Fruit fly (Drosophila melanogaster) whole organism, embryonic: ENCODE results near the gene Indy-2.
A peak's percentile ranks its signal among the peaks of the same experiment; 100 is the strongest.

ENCODE experiments used
- ATbp ChIP-seq: fragments of 200-800 bp; sonication (Bioruptor generic); optimal IDR thresholded peaks from 2 replicates; lab custom pipeline; 2017; ENCODE audit warnings: missing biosample characterization, mild to moderate bottlenecking, missing genetic modification characterization, missing genetic modification reagents
- Atf-2 ChIP-seq: fragments of 200-800 bp; sonication (Bioruptor generic); optimal IDR thresholded peaks from 2 replicates; lab custom pipeline; 2016; ENCODE audit warnings: missing biosample characterization, missing genetic modification characterization
- Awh ChIP-seq: fragments of 200-800 bp; sonication (Bioruptor generic); IDR thresholded peaks from 2 replicates; pipeline ENCODE4, ENCODE4 v1.3.6; 2022; ENCODE audit warnings: missing biosample characterization, missing genetic modification characterization
- BtbVII ChIP-seq: fragments of 200-800 bp; sonication (Bioruptor generic); optimal IDR thresholded peaks from 3 replicates; lab custom pipeline; 2017; ENCODE audit warnings: missing biosample characterization, mild to moderate bottlenecking, missing genetic modification characterization
- CG10147 ChIP-seq: fragments of 200-800 bp; sonication (Bioruptor generic); optimal IDR thresholded peaks from 2 replicates; lab custom pipeline; 2019; ENCODE audit warnings: missing biosample characterization, mild to moderate bottlenecking, missing genetic modification characterization, moderate library complexity
- CG1024 ChIP-seq: fragments of 200-800 bp; sonication (Bioruptor generic); IDR thresholded peaks from 2 replicates; pipeline ENCODE4 v1.3.6; 2022; ENCODE audit warnings: missing biosample characterization, missing genetic modification characterization
- CG10431 ChIP-seq: fragments of 200-800 bp; sonication (Bioruptor generic); optimal IDR thresholded peaks from 3 replicates; lab custom pipeline; 2018; ENCODE audit warnings: missing biosample characterization, mild to moderate bottlenecking, missing genetic modification characterization
- CG11085 ChIP-seq: fragments of 200-800 bp; sonication (Bioruptor generic); IDR thresholded peaks from 2 replicates; pipeline ENCODE4 v1.3.6; 2022; ENCODE audit warnings: missing biosample characterization, missing genetic modification characterization
- CG11093 ChIP-seq: fragments of 200-800 bp; sonication (Bioruptor generic); IDR thresholded peaks from 3 replicates; pipeline ENCODE4 v1.3.6; 2022; ENCODE audit warnings: missing biosample characterization, missing genetic modification characterization
- CG11696 ChIP-seq: fragments of 200-800 bp; sonication (Bioruptor generic); IDR thresholded peaks from 2 replicates; pipeline ENCODE4 v1.3.6; 2022; ENCODE audit warnings: missing biosample characterization, missing genetic modification characterization
- CG1233 ChIP-seq: fragments of 200-800 bp; sonication (Bioruptor generic); optimal IDR thresholded peaks from 4 replicates; lab custom pipeline; 2018; ENCODE audit warnings: missing biosample characterization, mild to moderate bottlenecking, missing genetic modification characterization
- CG15514 ChIP-seq: fragments of 200-800 bp; sonication (Bioruptor generic); optimal IDR thresholded peaks from 3 replicates; lab custom pipeline; 2017; ENCODE audit warnings: missing biosample characterization, missing genetic modification characterization, mild to moderate bottlenecking, moderate library complexity, missing genetic modification reagents
- CG1603 ChIP-seq: fragments of 200-800 bp; sonication (Bioruptor generic); optimal IDR thresholded peaks from 2 replicates; lab custom pipeline; 2019; ENCODE audit warnings: missing biosample characterization, mild to moderate bottlenecking, missing genetic modification characterization, moderate library complexity
- CG16813 ChIP-seq: fragments of 200-800 bp; sonication (Bioruptor generic); IDR thresholded peaks from 3 replicates; pipeline ENCODE4 v1.3.6; 2022; ENCODE audit warnings: missing biosample characterization, missing genetic modification characterization; ENCODE audit not compliant: partially characterized antibody
- CG17359 ChIP-seq: fragments of 200-800 bp; sonication (Bioruptor generic); optimal IDR thresholded peaks from 3 replicates; lab custom pipeline; 2018; ENCODE audit warnings: missing biosample characterization, mild to moderate bottlenecking, missing genetic modification characterization, moderate library complexity
- CG17802 ChIP-seq: fragments of 200-800 bp; sonication (Bioruptor generic); optimal IDR thresholded peaks from 2 replicates; lab custom pipeline; 2018; ENCODE audit warnings: missing biosample characterization, mild to moderate bottlenecking, missing genetic modification characterization, moderate library complexity
- CG18764 ChIP-seq: fragments of 200-800 bp; sonication (Bioruptor generic); optimal IDR thresholded peaks from 3 replicates; lab custom pipeline; 2016; ENCODE audit warnings: missing biosample characterization, missing genetic modification characterization
- CG3163 ChIP-seq: fragments of 200-800 bp; sonication (Bioruptor generic); optimal IDR thresholded peaks from 3 replicates; lab custom pipeline; 2016; ENCODE audit warnings: missing biosample characterization, missing genetic modification characterization
- CG3281 ChIP-seq: fragments of 200-800 bp; sonication (Bioruptor generic); optimal IDR thresholded peaks from 3 replicates; lab custom pipeline; 2017; ENCODE audit warnings: missing biosample characterization, mild to moderate bottlenecking, missing genetic modification characterization
- CG42726 ChIP-seq: fragments of 200-800 bp; sonication (Bioruptor generic); IDR thresholded peaks from 2 replicates; pipeline ENCODE4 v1.3.6; 2022; ENCODE audit warnings: missing biosample characterization, missing genetic modification characterization; ENCODE audit not compliant: partially characterized antibody
- CG4328 ChIP-seq: fragments of 200-800 bp; sonication (Bioruptor generic); optimal IDR thresholded peaks from 3 replicates; lab custom pipeline; 2017; ENCODE audit warnings: missing biosample characterization, missing genetic modification reagents, missing genetic modification characterization
- CG43689 ChIP-seq: fragments of 200-800 bp; sonication (Bioruptor generic); IDR thresholded peaks from 2 replicates; pipeline ENCODE4 v1.3.6; 2022; ENCODE audit warnings: missing biosample characterization, missing genetic modification characterization
- CG6683 ChIP-seq: fragments of 200-800 bp; sonication (Bioruptor generic); optimal IDR thresholded peaks from 2 replicates; lab custom pipeline; 2017; ENCODE audit warnings: missing biosample characterization, mild to moderate bottlenecking, missing genetic modification characterization, missing genetic modification reagents
- CG7271 ChIP-seq: fragments of 200-800 bp; sonication (Bioruptor generic); optimal IDR thresholded peaks from 2 replicates; lab custom pipeline; 2018; ENCODE audit warnings: missing biosample characterization, mild to moderate bottlenecking, missing genetic modification characterization, moderate library complexity
- CG8478 ChIP-seq: fragments of >200 bp; optimal IDR thresholded peaks from 2 replicates; lab custom pipeline; 2018
- D19B ChIP-seq: fragments of 200-800 bp; sonication (Bioruptor generic); optimal IDR thresholded peaks from 2 replicates; lab custom pipeline; 2017; ENCODE audit warnings: missing biosample characterization, mild to moderate bottlenecking, missing genetic modification characterization
- Elba2 ChIP-seq: fragments of 200-800 bp; sonication (Bioruptor generic); optimal IDR thresholded peaks from 3 replicates; lab custom pipeline; 2016; ENCODE audit warnings: missing biosample characterization, missing genetic modification characterization
- Hand ChIP-seq: fragments of 200-800 bp; sonication (Bioruptor generic); optimal IDR thresholded peaks from 2 replicates; lab custom pipeline; 2017; ENCODE audit warnings: mild to moderate bottlenecking, missing biosample characterization, missing genetic modification reagents, missing genetic modification characterization
- HmgD ChIP-seq: fragments of 200-800 bp; sonication (Bioruptor generic); optimal IDR thresholded peaks from 3 replicates; lab custom pipeline; 2016; ENCODE audit warnings: missing biosample characterization, missing genetic modification characterization
- Max ChIP-seq: fragments of 200-800 bp; sonication (Bioruptor generic); optimal IDR thresholded peaks from 2 replicates; lab custom pipeline; 2016; ENCODE audit warnings: missing biosample characterization, mild to moderate bottlenecking, missing genetic modification characterization
- ase ChIP-seq: fragments of 200-800 bp; sonication (Bioruptor generic); IDR thresholded peaks from 3 replicates; pipeline ENCODE4 v1.3.6; 2022; ENCODE audit warnings: missing biosample characterization, missing genetic modification characterization
- ash1 ChIP-seq: fragments of 200-800 bp; sonication (Bioruptor generic); optimal IDR thresholded peaks from 2 replicates; lab custom pipeline; 2018; ENCODE audit warnings: missing biosample characterization, mild to moderate bottlenecking, missing genetic modification characterization
- bowl ChIP-seq: fragments of 200-800 bp; sonication (Bioruptor generic); IDR thresholded peaks from 2 replicates; pipeline ENCODE4 v1.3.6; 2022; ENCODE audit warnings: missing biosample characterization, missing genetic modification characterization
- croc ChIP-seq: fragments of 200-800 bp; sonication (Bioruptor generic); conservative IDR thresholded peaks from 3 replicates; pipeline ENCODE4 v1.3.6; 2022; ENCODE audit warnings: missing biosample characterization, missing genetic modification characterization
- crol ChIP-seq: fragments of 200-800 bp; sonication (Bioruptor generic); IDR thresholded peaks from 2 replicates; pipeline ENCODE4 v1.3.6; 2022; ENCODE audit warnings: missing biosample characterization, missing genetic modification characterization
- dan ChIP-seq: fragments of 200-800 bp; sonication (Bioruptor generic); IDR thresholded peaks from 2 replicates; pipeline ENCODE4 v1.3.6; 2022; ENCODE audit warnings: missing biosample characterization, missing genetic modification characterization
- dati ChIP-seq: fragments of 200-800 bp; sonication (Bioruptor generic); IDR thresholded peaks from 2 replicates; pipeline ENCODE4 v1.3.6; 2022; ENCODE audit warnings: missing biosample characterization, missing genetic modification characterization
- eyg ChIP-seq: fragments of 200-800 bp; sonication (Bioruptor generic); optimal IDR thresholded peaks from 3 replicates; lab custom pipeline; 2016; ENCODE audit warnings: missing biosample characterization, missing genetic modification characterization
- fd64A ChIP-seq: fragments of 200-800 bp; sonication (Bioruptor generic); optimal IDR thresholded peaks from 3 replicates; lab custom pipeline; 2018; ENCODE audit warnings: missing biosample characterization, mild to moderate bottlenecking, missing genetic modification characterization
- ham ChIP-seq: fragments of 200-800 bp; sonication (Bioruptor generic); IDR thresholded peaks from 2 replicates; pipeline ENCODE4 v1.3.6; 2022; ENCODE audit warnings: missing biosample characterization, missing genetic modification characterization
- ind ChIP-seq: fragments of 200-800 bp; sonication (Bioruptor generic); optimal IDR thresholded peaks from 3 replicates; lab custom pipeline; 2016; ENCODE audit warnings: missing biosample characterization, missing genetic modification characterization
- lab ChIP-seq: fragments of 200-800 bp; sonication (Bioruptor generic); optimal IDR thresholded peaks from 3 replicates; lab custom pipeline; 2017; ENCODE audit warnings: missing biosample characterization, missing genetic modification characterization, mild to moderate bottlenecking, moderate library complexity, missing genetic modification reagents
- luna ChIP-seq: fragments of 200-800 bp; sonication (Bioruptor generic); optimal IDR thresholded peaks from 2 replicates; lab custom pipeline; 2016; ENCODE audit warnings: missing biosample characterization, missing genetic modification characterization
- odd ChIP-seq: fragments of 200-800 bp; sonication (Bioruptor generic); optimal IDR thresholded peaks from 2 replicates; lab custom pipeline; 2017; ENCODE audit warnings: missing biosample characterization, mild to moderate bottlenecking, missing genetic modification characterization
- onecut ChIP-seq: fragments of 200-800 bp; sonication (Bioruptor generic); IDR thresholded peaks from 2 replicates; pipeline ENCODE4 v1.3.6; 2022; ENCODE audit warnings: missing biosample characterization, missing genetic modification characterization
- otp ChIP-seq: fragments of 200-800 bp; sonication (Bioruptor generic); IDR thresholded peaks from 3 replicates; pipeline ENCODE4, ENCODE4 v1.3.6; 2022; ENCODE audit warnings: missing biosample characterization, missing genetic modification characterization
- run ChIP-seq: fragments of 200-800 bp; sonication (Bioruptor generic); optimal IDR thresholded peaks from 3 replicates; lab custom pipeline; 2018; ENCODE audit warnings: missing biosample characterization, mild to moderate bottlenecking, missing genetic modification characterization
- sima ChIP-seq: fragments of 200-800 bp; sonication (Bioruptor generic); optimal IDR thresholded peaks from 2 replicates; lab custom pipeline; 2016; ENCODE audit warnings: missing biosample characterization, missing genetic modification characterization
- slbo ChIP-seq: fragments of 200-800 bp; sonication (Bioruptor generic); IDR thresholded peaks from 2 replicates; pipeline ENCODE4 v1.3.6; 2022; ENCODE audit warnings: missing biosample characterization, missing genetic modification characterization
- tup ChIP-seq: fragments of 200-800 bp; sonication (Bioruptor generic); optimal IDR thresholded peaks from 2 replicates; lab custom pipeline; 2016; ENCODE audit warnings: missing biosample characterization, mild to moderate bottlenecking, missing genetic modification characterization, moderate library complexity
- zen ChIP-seq: fragments of 200-800 bp; sonication (Bioruptor generic); optimal IDR thresholded peaks from 3 replicates; lab custom pipeline; 2018; ENCODE audit warnings: missing biosample characterization, mild to moderate bottlenecking, missing genetic modification characterization, moderate library complexity

The Indy-2 gene

DNA sequence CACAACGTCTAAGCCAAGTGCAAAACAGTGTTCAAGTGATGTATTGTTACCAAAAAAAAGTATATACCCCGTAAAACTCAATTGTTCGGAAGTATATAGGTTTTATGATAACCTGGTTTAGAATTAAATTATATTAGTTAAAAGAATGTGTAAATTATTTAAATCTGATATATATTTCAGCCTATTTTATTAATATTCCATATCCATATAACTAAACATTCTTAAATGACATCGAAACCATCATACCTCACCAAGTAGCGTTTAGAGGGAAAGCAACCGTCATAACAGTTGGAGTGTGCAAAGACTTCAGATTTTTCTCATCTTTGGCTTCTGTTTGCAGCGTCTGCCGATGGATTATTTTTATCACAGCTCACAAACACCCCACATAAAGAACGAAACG is 43.1 kb upstream of the Indy-2 start (continued):
- TF ChIP-seq CG17359 (tag; lab: Kevin White, UChicago) (peak; percentile 90), fd64A (GFP tag; lab: Kevin White, UChicago) (peak; percentile 20), CG8478 (lab: Kevin White, UChicago) (no peak), eyg (GFP tag; lab: Kevin White, UChicago) (no peak), CG3163 (no peak), HmgD (no peak), dati (GFP tag; lab: Robert Waterston, UW) (no peak), Max (GFP tag; lab: Kevin White, UChicago) (peak; percentile 13), D19B (GFP tag; lab: Kevin White, UChicago) (peak; percentile 91), CG11093 (GFP tag; lab: Robert Waterston, UW) (peak; percentile 77), ind (GFP tag; lab: Kevin White, UChicago) (peak; percentile 58), BtbVII (GFP tag; lab: Kevin White, UChicago) (peak; percentile 44), CG1024 (GFP tag; lab: Robert Waterston, UW) (peak; percentile 55; the same call in 1 of the 2 replicates), slbo (GFP tag; lab: Robert Waterston, UW) (peak; percentile 90), lab (GFP tag; lab: Kevin White, UChicago) (peak; percentile 89), CG4328 (no peak), CG42726 (no peak), crol (GFP tag; lab: Robert Waterston, UW) (peak; percentile 49; the same call in 1 of the 2 replicates), Atf-2 (GFP tag; lab: Kevin White, UChicago) (no peak), luna (GFP tag; lab: Kevin White, UChicago) (no peak), zen (tag; lab: Kevin White, UChicago) (peak; percentile 91), tup (GFP tag; lab: Kevin White, UChicago) (no peak), ash1 (no peak), onecut (GFP tag; lab: Robert Waterston, UW) (peak; percentile 72), CG3281 (GFP tag; lab: Kevin White, UChicago) (peak; percentile 72), CG16813 (GFP tag; lab: Robert Waterston, UW) (no peak), CG11085 (GFP tag; lab: Robert Waterston, UW) (peak; percentile 54; the same call in 1 of the 2 replicates), CG43689 (peak; percentile 57; the same call in 1 of the 2 replicates), CG18764 (GFP tag; lab: Kevin White, UChicago) (peak; percentile 63), odd (GFP tag; lab: Kevin White, UChicago) (peak; percentile 57), CG7271 (peak; percentile 79), dan (no peak; the same call in 1 of the 2 replicates), run (tag; lab: Kevin White, UChicago) (peak; percentile 69), ase (GFP tag; lab: Robert Waterston, UW) (0 out of 3 replicates have a peak, but pooled peaks have one; percentile 53), CG10147 (GFP tag; lab: Kevin White, UChicago) (peak; percentile 76), Hand (GFP tag; lab: Kevin White, UChicago) (peak; percentile 67), Awh (GFP tag; lab: Robert Waterston, UW) (peak; percentile 87), bowl (GFP tag; lab: Robert Waterston, UW) (peak; percentile 42; the same call in 1 of the 2 replicates), CG1603 (peak; percentile 56), CG1233 (GFP tag; lab: Kevin White, UChicago) (peak; percentile 56), sima (no peak), CG17802 (no peak), CG15514 (GFP tag; lab: Kevin White, UChicago) (peak; percentile 20), CG6683 (GFP tag; lab: Kevin White, UChicago) (peak; percentile 66), otp (GFP tag; lab: Robert Waterston, UW) (peak; percentile 85), CG11696 (GFP tag; lab: Robert Waterston, UW) (peak; percentile 68), CG10431 (no peak), ham (GFP tag; lab: Robert Waterston, UW) (no peak), croc (GFP tag; lab: Robert Waterston, UW) (peak; percentile 42; the same call in 2 of the 3 replicates), ATbp (GFP tag; lab: Kevin White, UChicago) (peak; percentile 71), Elba2 (GFP tag; lab: Kevin White, UChicago) (no peak)
